Fruit fly (Drosophila melanogaster): ENCODE results near the gene CG42264.

Gene CG42264

DNA sequence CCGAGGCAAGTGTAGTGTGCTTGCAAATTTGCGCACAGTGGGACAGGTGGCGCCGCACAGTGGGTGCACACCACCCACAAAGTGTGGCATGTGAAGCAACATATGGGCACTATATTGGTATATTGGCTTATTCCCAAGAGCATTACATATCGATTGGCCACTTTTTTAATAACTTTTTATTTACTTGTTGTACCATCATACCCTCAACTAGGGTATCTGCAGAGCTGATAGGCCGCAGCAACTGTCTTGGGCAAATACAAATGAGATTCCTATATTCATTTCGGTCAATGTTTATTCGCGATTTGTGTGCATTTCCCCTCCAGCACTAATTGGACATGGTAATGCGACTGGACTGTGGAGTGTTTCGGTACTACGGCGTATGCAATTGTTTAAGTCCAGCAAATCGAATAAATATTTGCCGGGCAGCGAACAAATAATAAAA lies 51.7 kb downstream of the CG42264 start:
- TF ChIP-seq CG4496 (GFP tag; IDR thresholded peaks at IDR 0.05) (peak; percentile 95), CG13204 (GFP tag; optimal IDR thresholded peaks at IDR 0.05) (peak; percentile 29), D1 (tag; optimal IDR thresholded peaks at IDR 0.05) (no peak), CG9948 (tag; optimal IDR thresholded peaks at IDR 0.05) (peak; percentile 80), CG10348 (GFP tag; IDR thresholded peaks at IDR 0.05) (peak; percentile 75; the same call in 1 of the 2 replicates), CG17806 (tag; optimal IDR thresholded peaks at IDR 0.05) (peak; percentile 79), Snoo (tag; optimal IDR thresholded peaks at IDR 0.05) (peak; percentile 38), CG14655 (GFP tag; optimal IDR thresholded peaks at IDR 0.05) (peak; percentile 87), Pif1A (GFP tag; optimal IDR thresholded peaks at IDR 0.05) (peak; percentile 88), CG8301 (tag; optimal IDR thresholded peaks at IDR 0.05) (peak; percentile 75), CG32121 (GFP tag; IDR thresholded peaks at IDR 0.05) (peak; percentile 91), EcR (GFP tag; optimal IDR thresholded peaks at IDR 0.05) (no peak), CG12605 (GFP tag; IDR thresholded peaks at IDR 0.05) (peak; percentile 86), rn (GFP tag; IDR thresholded peaks at IDR 0.05) (peak; percentile 84), CG15710 (tag; optimal IDR thresholded peaks at IDR 0.05) (peak; percentile 75), fd96Ca (GFP tag; IDR thresholded peaks at IDR 0.05) (peak; percentile 92), CG8159 (tag; optimal IDR thresholded peaks at IDR 0.05) (peak; percentile 76), gl (tag; optimal IDR thresholded peaks at IDR 0.05) (peak; percentile 28), Pif1B (GFP tag; optimal IDR thresholded peaks at IDR 0.05) (peak; percentile 85), CG34367 (tag; optimal IDR thresholded peaks at IDR 0.05) (peak; percentile 81), Ets98B (GFP tag; IDR thresholded peaks at IDR 0.05) (peak; percentile 89)

DNA sequence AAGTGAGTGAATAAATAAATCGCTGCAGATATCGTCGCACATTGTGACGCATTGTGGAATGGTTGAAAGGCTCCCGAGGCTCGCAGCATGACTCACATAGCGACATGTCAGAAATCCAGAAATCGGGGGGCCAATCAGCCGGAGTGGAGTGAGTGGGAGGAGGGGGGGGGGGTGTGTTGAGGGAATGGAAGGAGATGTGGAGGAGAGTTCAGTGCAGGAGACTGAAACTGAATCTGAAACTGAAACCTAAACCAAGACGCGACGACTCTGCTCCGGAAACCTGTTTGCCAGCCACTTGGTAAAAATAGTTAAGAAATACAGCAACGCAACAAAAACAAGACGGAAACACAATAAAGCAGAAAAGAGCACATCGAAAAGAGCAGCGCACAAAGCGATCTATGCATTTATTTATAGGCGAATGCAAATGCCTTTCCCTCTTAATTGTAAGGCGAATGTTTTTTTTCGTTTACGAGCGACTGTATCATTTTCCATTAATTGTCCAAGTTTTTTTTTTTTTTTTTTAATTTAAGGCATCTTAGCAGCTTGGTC lies 52.2 kb downstream of the CG42264 start:
- TF ChIP-seq Ets98B (GFP tag; IDR thresholded peaks at IDR 0.05) (no peak), gl (tag; optimal IDR thresholded peaks at IDR 0.05) (peak; percentile 22), CG13204 (GFP tag; optimal IDR thresholded peaks at IDR 0.05) (peak; percentile 34), D1 (tag; optimal IDR thresholded peaks at IDR 0.05) (no peak), EcR (GFP tag; optimal IDR thresholded peaks at IDR 0.05) (peak; percentile 70), CG10348 (GFP tag; IDR thresholded peaks at IDR 0.05) (no peak)

DNA sequence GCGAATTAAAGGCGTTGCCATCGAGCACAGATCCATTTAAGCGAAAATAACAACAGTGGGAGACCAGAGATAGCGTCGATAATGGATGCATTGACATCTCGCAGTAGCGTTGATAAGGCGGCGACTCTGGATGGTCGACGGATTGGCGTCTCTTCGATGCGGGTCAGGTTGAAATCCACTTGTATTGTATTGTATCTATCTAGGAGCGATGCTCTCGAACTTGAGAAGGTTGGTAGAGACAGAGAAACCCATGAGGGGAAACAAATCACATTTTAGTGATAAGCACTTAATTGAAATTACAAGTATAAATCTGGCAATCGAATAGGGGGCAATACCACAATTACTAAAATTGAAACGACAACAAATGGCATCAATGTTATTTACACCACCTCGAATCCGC lies 52.9 kb downstream of the CG42264 start:
- no peak for TF ChIP-seq Snoo (tag; optimal IDR thresholded peaks at IDR 0.05)
- peak; percentile 84 for TF ChIP-seq EcR (GFP tag; optimal IDR thresholded peaks at IDR 0.05)
- no peak for TF ChIP-seq Ets98B (GFP tag; IDR thresholded peaks at IDR 0.05)
- no peak for TF ChIP-seq CG14655 (GFP tag; optimal IDR thresholded peaks at IDR 0.05)
- TF ChIP-seq CG9948 (tag; optimal IDR thresholded peaks at IDR 0.05): no peak

All from whole organism, pupa.